Fruit fly (Drosophila melanogaster): ENCODE results near the gene CG9287.

Gene CG9287

DNA sequence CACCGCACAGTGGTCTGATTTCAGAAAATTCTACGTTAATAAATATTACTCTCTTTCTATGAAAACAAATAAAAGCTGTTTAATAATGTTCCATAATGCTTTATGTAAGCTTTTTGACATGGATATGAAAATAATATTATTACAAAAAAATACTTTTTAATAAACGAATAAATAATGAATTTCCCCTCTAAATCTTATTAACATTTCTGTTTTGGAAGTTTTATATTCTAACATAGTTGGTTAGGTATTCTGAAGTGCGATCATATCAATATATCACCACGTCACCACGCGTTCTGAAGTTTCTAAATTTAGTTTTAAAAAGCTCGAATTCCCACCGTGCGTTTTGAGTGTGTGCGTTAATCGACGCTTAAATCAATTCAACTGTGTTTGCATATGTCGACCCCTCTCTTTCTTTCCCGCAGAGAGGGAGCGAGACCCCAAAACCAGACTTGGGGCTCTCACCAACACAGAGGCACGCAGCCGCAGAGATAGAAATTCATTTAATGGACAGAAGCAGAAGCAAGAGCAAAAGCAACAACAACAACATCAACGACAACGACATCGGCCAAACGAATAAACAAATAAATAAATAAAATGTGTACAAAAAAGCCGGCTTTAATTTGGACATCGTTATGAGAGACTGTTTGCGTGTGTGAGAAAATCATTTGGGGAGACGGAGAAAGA lies 11.8 kb upstream of the CG9287 start (continued):
- TF ChIP-seq topi (GFP tag; optimal IDR thresholded peaks at IDR 0.05): peak; percentile 90
- TF ChIP-seq CG6808 (GFP tag; optimal IDR thresholded peaks at IDR 0.05): peak; percentile 91
- TF ChIP-seq Ets96B (tag; optimal IDR thresholded peaks at IDR 0.05): peak; percentile 90
- TF ChIP-seq CG11902 (GFP tag; optimal IDR thresholded peaks at IDR 0.05): peak; percentile 81
- peak; percentile 89 for TF ChIP-seq CG16779 (tag; optimal IDR thresholded peaks at IDR 0.05)
- peak; percentile 51 for TF ChIP-seq Eip93F (GFP tag; optimal IDR thresholded peaks at IDR 0.05)
- TF ChIP-seq Ets21C (GFP tag; optimal IDR thresholded peaks at IDR 0.05): peak; percentile 66
- peak; percentile 93 for TF ChIP-seq achi (GFP tag; optimal IDR thresholded peaks at IDR 0.05)
- peak; percentile 88 for TF ChIP-seq CG10669 (GFP tag; optimal IDR thresholded peaks at IDR 0.05)
- TF ChIP-seq CG3032 (tag; optimal IDR thresholded peaks at IDR 0.05): peak; percentile 91
- peak; percentile 61 for TF ChIP-seq vri (GFP tag; optimal IDR thresholded peaks at IDR 0.05)
- peak; percentile 61 for TF ChIP-seq dac (GFP tag; optimal IDR thresholded peaks at IDR 0.05)
- peak; percentile 99 for TF ChIP-seq Eip78C (GFP tag)
- TF ChIP-seq Hr39 (GFP tag; optimal IDR thresholded peaks at IDR 0.05): peak; percentile 74
- peak; percentile 80 for TF ChIP-seq CG6854 (GFP tag; optimal IDR thresholded peaks at IDR 0.05)
- TF ChIP-seq Gug (GFP tag; IDR thresholded peaks at IDR 0.05): peak; percentile 61; the same call in 1 of the 2 replicates

DNA sequence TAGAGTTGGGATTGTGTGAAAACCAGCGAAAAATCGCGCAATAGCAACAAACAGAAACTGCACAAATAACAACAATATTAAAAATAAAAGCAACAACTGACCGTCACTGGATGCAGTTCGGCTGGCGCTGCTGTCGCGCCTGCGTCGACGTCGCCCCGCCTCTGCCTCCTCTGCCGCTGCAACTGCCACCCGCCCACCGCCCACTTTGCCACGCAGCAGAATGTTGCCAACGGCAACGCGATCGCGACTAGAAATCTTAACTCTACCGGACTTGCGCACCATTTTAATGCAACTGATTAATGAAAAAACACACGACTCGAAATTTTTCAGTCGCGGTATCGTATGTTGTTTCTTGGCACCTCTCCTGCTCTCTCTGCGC lies 11.3 kb upstream of the CG9287 start:
- no peak for TF ChIP-seq ss (GFP tag; optimal IDR thresholded peaks at IDR 0.05)
- TF ChIP-seq CG6808 (GFP tag; optimal IDR thresholded peaks at IDR 0.05): no peak
- TF ChIP-seq fd59A (GFP tag; optimal IDR thresholded peaks at IDR 0.05): no peak
- no peak; the same call in 2 of the 3 replicates for TF ChIP-seq CG6163 (GFP tag; IDR thresholded peaks at IDR 0.05)
- TF ChIP-seq Ets21C (GFP tag; optimal IDR thresholded peaks at IDR 0.05): no peak
- no peak for TF ChIP-seq Eip75B (GFP tag; optimal IDR thresholded peaks at IDR 0.05)
- TF ChIP-seq achi (GFP tag; optimal IDR thresholded peaks at IDR 0.05): no peak
- no peak for TF ChIP-seq salr (GFP tag; optimal IDR thresholded peaks at IDR 0.05)
- no peak for TF ChIP-seq CG16779 (tag; optimal IDR thresholded peaks at IDR 0.05)
- no peak for TF ChIP-seq CG1621 (tag; optimal IDR thresholded peaks at IDR 0.05)
- TF ChIP-seq Sox14 (GFP tag; optimal IDR thresholded peaks at IDR 0.05): no peak
- TF ChIP-seq fd85E (GFP tag; optimal IDR thresholded peaks at IDR 0.05): no peak
- TF ChIP-seq Lpt (GFP tag; optimal IDR thresholded peaks at IDR 0.05): no peak
- no peak for TF ChIP-seq Eip78C (GFP tag)
- no peak for TF ChIP-seq CG34406 (GFP tag; optimal IDR thresholded peaks at IDR 0.05)

DNA sequence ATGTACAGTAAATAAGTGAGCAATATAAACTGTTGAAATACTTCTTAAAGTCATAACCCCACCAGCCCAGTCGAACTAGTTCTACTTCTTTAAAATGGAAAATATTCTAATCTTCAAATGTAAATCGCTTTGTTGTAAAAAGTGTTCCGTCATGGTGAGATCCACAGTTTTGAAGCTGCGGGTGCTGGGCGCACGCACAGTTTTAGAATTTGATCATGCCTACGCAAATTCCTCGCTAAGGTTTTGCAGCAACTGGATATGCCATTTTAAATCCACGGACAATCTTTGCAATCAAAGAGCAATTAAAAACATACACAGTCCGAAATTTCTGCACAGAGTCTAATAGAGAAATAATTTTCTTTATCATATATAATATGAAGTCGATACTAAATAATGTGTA lies 10.8 kb upstream of the CG9287 start:
- no peak for TF ChIP-seq CG16779 (tag; optimal IDR thresholded peaks at IDR 0.05)
- no peak for TF ChIP-seq topi (GFP tag; optimal IDR thresholded peaks at IDR 0.05)
- no peak for TF ChIP-seq acj6 (GFP tag; optimal IDR thresholded peaks at IDR 0.05)
- TF ChIP-seq pdm3 (GFP tag; optimal IDR thresholded peaks at IDR 0.05): no peak
- TF ChIP-seq Hr38 (GFP tag; optimal IDR thresholded peaks at IDR 0.05): no peak
- no peak for TF ChIP-seq Sox14 (GFP tag; optimal IDR thresholded peaks at IDR 0.05)
- TF ChIP-seq Blimp-1 (GFP tag; optimal IDR thresholded peaks at IDR 0.05): no peak
- no peak for TF ChIP-seq achi (GFP tag; optimal IDR thresholded peaks at IDR 0.05)
- no peak for TF ChIP-seq CG10669 (GFP tag; optimal IDR thresholded peaks at IDR 0.05)
- peak; percentile 80 for TF ChIP-seq Eip78C (GFP tag)
- TF ChIP-seq CG8319 (GFP tag; optimal IDR thresholded peaks at IDR 0.05): no peak
- no peak for TF ChIP-seq salr (GFP tag; optimal IDR thresholded peaks at IDR 0.05)
- no peak for TF ChIP-seq CG15336 (GFP tag; IDR thresholded peaks at IDR 0.05)
- TF ChIP-seq Met (GFP tag; optimal IDR thresholded peaks at IDR 0.05): no peak
- TF ChIP-seq eg (GFP tag; IDR thresholded peaks at IDR 0.05): peak; percentile 7; the same call in 2 of the 3 replicates

DNA sequence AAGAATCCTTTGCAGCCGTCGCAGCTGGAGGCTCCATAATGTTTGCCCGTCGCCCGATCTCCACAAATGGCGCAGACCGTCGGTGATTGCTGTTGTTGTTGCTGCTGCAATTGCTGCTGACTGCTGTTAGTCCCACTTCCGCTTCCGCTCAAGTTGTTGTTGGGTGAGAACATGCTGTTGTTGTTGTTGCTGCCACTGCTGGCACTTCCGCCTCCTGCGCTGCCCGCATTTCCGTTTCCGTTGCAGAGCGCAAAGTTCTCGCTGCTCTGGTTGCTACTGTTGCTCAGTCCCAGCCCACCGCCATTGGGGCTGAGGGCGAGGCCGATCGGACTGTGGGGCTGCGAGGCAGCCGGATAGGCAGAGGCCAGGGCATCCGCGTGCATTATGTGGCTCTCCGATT lies 10.2 kb upstream of the CG9287 start:
- TF ChIP-seq CG6163 (GFP tag; IDR thresholded peaks at IDR 0.05) (0 out of 3 replicates have a peak, but pooled peaks have one; percentile 7), Eip78C (GFP tag) (peak; percentile 72), ss (GFP tag; optimal IDR thresholded peaks at IDR 0.05) (no peak)
